Fruit fly (Drosophila melanogaster) whole organism, wandering third instar larva: ENCODE data around the gene wisp.
A peak's percentile ranks its signal among the peaks of the same experiment; 100 is the strongest.

Source experiments
- Abd-B ChIP-seq: fragments of >200 bp; optimal IDR thresholded peaks from 2 replicates; lab custom pipeline; 2017; ENCODE audit warnings: missing biosample characterization, missing genetic modification characterization
- N ChIP-seq: fragments of >200 bp; optimal IDR thresholded peaks from 2 replicates; lab custom pipeline; 2018; ENCODE audit warnings: missing biosample characterization, missing external identifiers, missing genetic modification characterization
- dmrt93B ChIP-seq: fragments of 200-800 bp; sonication (Bioruptor generic); optimal IDR thresholded peaks from 2 replicates; lab custom pipeline; 2018; ENCODE audit warnings: missing biosample characterization, mild to moderate bottlenecking, missing genetic modification characterization
- ey ChIP-seq: fragments of 200-800 bp; sonication (Bioruptor generic); optimal IDR thresholded peaks from 2 replicates; lab custom pipeline; 2016; ENCODE audit warnings: missing biosample characterization, missing genetic modification characterization
- h ChIP-seq: fragments of 200-800 bp; sonication (Bioruptor generic); optimal IDR thresholded peaks from 3 replicates; lab custom pipeline; 2016; ENCODE audit warnings: missing biosample characterization, mild to moderate bottlenecking, missing genetic modification characterization
- lola ChIP-seq: fragments of >200 bp; optimal IDR thresholded peaks from 2 replicates; lab custom pipeline; 2017; ENCODE audit warnings: missing biosample characterization, missing genetic modification characterization
- psq ChIP-seq: fragments of 200-800 bp; sonication (Bioruptor generic); optimal IDR thresholded peaks from 3 replicates; lab custom pipeline; 2017; ENCODE audit warnings: missing biosample characterization, mild to moderate bottlenecking, missing genetic modification characterization, moderate library complexity

- peak; percentile 26 for TF ChIP-seq h (GFP tag; lab: Kevin White, UChicago)
- TF ChIP-seq ey (GFP tag; lab: Kevin White, UChicago): no peak
- no peak for TF ChIP-seq N (GFP tag; lab: Kevin White, UChicago)
- no peak for TF ChIP-seq Abd-B
- TF ChIP-seq psq (GFP tag; lab: Kevin White, UChicago): no peak
- no peak for TF ChIP-seq dmrt93B (GFP tag; lab: Kevin White, UChicago)
- TF ChIP-seq lola (GFP tag; lab: Kevin White, UChicago): no peak
Observed at dm6 chrX:11888142-11888541, 5.6 kb upstream of the wisp start, which contains the start of gene CG1840.
